Worm (Caenorhabditis elegans) whole organism, L1 larva: ENCODE data around the gene F44F4.9.
A peak's percentile ranks its signal among the peaks of the same experiment; 100 is the strongest.

Experiments
- C04F5.9 ChIP-seq: sonication (generic microtip); optimal IDR thresholded peaks from 2 replicates; lab custom pipeline; 2016; ENCODE audit warnings: missing genetic modification characterization, missing compliant biosample characterization
- elt-2 ChIP-seq: sonication (generic microtip); optimal IDR thresholded peaks from 2 replicates; lab custom pipeline; 2016; ENCODE audit warnings: missing genetic modification characterization, mild to moderate bottlenecking, inconsistent platforms, missing compliant biosample characterization, missing genetic modification reagents
- lin-15B ChIP-seq: fragments of 150-350 bp; sonication (generic microtip); optimal IDR thresholded peaks from 3 replicates; lab custom pipeline; 2014; ENCODE audit warnings: missing biosample characterization, missing genetic modification characterization
- mep-1 ChIP-seq: fragments of 150-350 bp; optimal IDR thresholded peaks from 2 replicates; lab custom pipeline; 2014; ENCODE audit warnings: missing biosample characterization, missing genetic modification characterization

F44F4.9 gene

ce11 chrII:10867219-10867618 is 48.4 kb downstream of the F44F4.9 start (continued):
- TF ChIP-seq mep-1 (tag; lab: Kevin White, UChicago) (peak; percentile 55), lin-15B (tag; lab: Kevin White, UChicago) (no peak), elt-2 (tag; lab: Kevin White, UChicago) (peak; percentile 11), C04F5.9 (tag; lab: Kevin White, UChicago) (peak; percentile 90)
